Fruit fly (Drosophila melanogaster) whole organism, prepupa: ENCODE measurements around the gene CG1231.

Experiments
- Blimp-1 ChIP-seq: fragments of 200-800 bp; sonication (Bioruptor generic); optimal IDR thresholded peaks from 3 replicates; lab custom pipeline; 2017; ENCODE audit warnings: missing biosample characterization, missing genetic modification characterization, mild to moderate bottlenecking, moderate library complexity, missing genetic modification reagents
- CG10669 ChIP-seq: fragments of 200-800 bp; sonication (Bioruptor generic); optimal IDR thresholded peaks from 3 replicates; lab custom pipeline; 2018; ENCODE audit warnings: missing biosample characterization, mild to moderate bottlenecking, missing genetic modification characterization, moderate library complexity
- CG11294 ChIP-seq: fragments of 200-800 bp; sonication (Bioruptor generic); IDR thresholded peaks from 2 replicates; pipeline ENCODE4 v1.3.6; 2022; ENCODE audit warnings: missing biosample characterization, missing genetic modification characterization
- CG11762 ChIP-seq: fragments of 200-800 bp; sonication (Bioruptor generic); optimal IDR thresholded peaks from 3 replicates; lab custom pipeline; 2016; ENCODE audit warnings: missing biosample characterization, missing genetic modification characterization; ENCODE audit not compliant: insufficient read depth
- CG11902 ChIP-seq: fragments of 200-800 bp; sonication (Bioruptor generic); optimal IDR thresholded peaks from 3 replicates; lab custom pipeline; 2016; ENCODE audit warnings: missing biosample characterization, missing genetic modification characterization
- CG15336 ChIP-seq: fragments of 200-800 bp; sonication (Bioruptor generic); IDR thresholded peaks from 2 replicates; pipeline ENCODE4 v1.3.6; 2022; ENCODE audit warnings: missing biosample characterization, missing genetic modification characterization
- CG16779 ChIP-seq: fragments of 200-800 bp; sonication (Bioruptor generic); optimal IDR thresholded peaks from 3 replicates; lab custom pipeline; 2017; ENCODE audit warnings: missing biosample characterization, mild to moderate bottlenecking, missing genetic modification characterization
- CG3032 ChIP-seq: fragments of 200-800 bp; optimal IDR thresholded peaks from 2 replicates; lab custom pipeline; 2019; ENCODE audit warnings: missing biosample characterization, mild to moderate bottlenecking, missing genetic modification characterization, moderate library complexity
- CG31627 ChIP-seq: fragments of 200-800 bp; sonication (Bioruptor generic); optimal IDR thresholded peaks from 3 replicates; lab custom pipeline; 2016; ENCODE audit warnings: missing biosample characterization, missing genetic modification characterization
- CG32006 ChIP-seq: fragments of 200-800 bp; sonication (Bioruptor generic); optimal IDR thresholded peaks from 3 replicates; lab custom pipeline; 2017; ENCODE audit warnings: missing biosample characterization, mild to moderate bottlenecking, missing genetic modification characterization
- CG34406 ChIP-seq: fragments of 200-800 bp; sonication (Bioruptor generic); optimal IDR thresholded peaks from 3 replicates; lab custom pipeline; 2016; ENCODE audit warnings: missing biosample characterization, missing genetic modification characterization
- CG4318 ChIP-seq: fragments of 200-800 bp; sonication (Bioruptor generic); optimal IDR thresholded peaks from 3 replicates; lab custom pipeline; 2017; ENCODE audit warnings: missing biosample characterization, mild to moderate bottlenecking, missing genetic modification characterization
- CG6163 ChIP-seq: fragments of 200-800 bp; sonication (Bioruptor generic); IDR thresholded peaks from 3 replicates; pipeline ENCODE4 v1.3.6; 2022; ENCODE audit warnings: missing biosample characterization, missing genetic modification characterization
- CG6276 ChIP-seq: fragments of 200-800 bp; sonication (Bioruptor generic); optimal IDR thresholded peaks from 2 replicates; lab custom pipeline; 2017; ENCODE audit warnings: missing biosample characterization, mild to moderate bottlenecking, missing genetic modification characterization
- CG7368 ChIP-seq: fragments of 200-800 bp; sonication (Bioruptor generic); optimal IDR thresholded peaks from 3 replicates; lab custom pipeline; 2016; ENCODE audit warnings: missing biosample characterization, missing genetic modification characterization
- CG8632 ChIP-seq: fragments of 200-800 bp; sonication (Bioruptor generic); optimal IDR thresholded peaks from 3 replicates; lab custom pipeline; 2016; ENCODE audit warnings: missing biosample characterization, missing genetic modification characterization
- CG9139 ChIP-seq: fragments of 200-800 bp; sonication (Bioruptor generic); optimal IDR thresholded peaks from 3 replicates; lab custom pipeline; 2017; ENCODE audit warnings: missing biosample characterization, mild to moderate bottlenecking, missing genetic modification characterization
- Eip75B ChIP-seq: fragments of 200-800 bp; sonication (Bioruptor generic); optimal IDR thresholded peaks from 3 replicates; lab custom pipeline; 2016; ENCODE audit warnings: missing biosample characterization, missing genetic modification characterization
- Eip78C ChIP-seq: fragments of 200-800 bp; sonication (Bioruptor generic); peaks from one replicate; lab custom pipeline; 2016; ENCODE audit warnings: missing biosample characterization, missing genetic modification characterization
- Eip93F ChIP-seq: fragments of 200-800 bp; sonication (Bioruptor generic); optimal IDR thresholded peaks from 2 replicates; lab custom pipeline; 2016; ENCODE audit warnings: missing biosample characterization, mild to moderate bottlenecking, missing genetic modification characterization
- Ets21C ChIP-seq: fragments of 200-800 bp; sonication (Bioruptor generic); optimal IDR thresholded peaks from 3 replicates; lab custom pipeline; 2016; ENCODE audit warnings: missing biosample characterization, missing genetic modification characterization
- Ets96B ChIP-seq: fragments of 200-800 bp; optimal IDR thresholded peaks from 2 replicates; lab custom pipeline; 2019; ENCODE audit warnings: missing biosample characterization, mild to moderate bottlenecking, missing genetic modification characterization, moderate library complexity
- Gug ChIP-seq: fragments of 200-800 bp; sonication (Bioruptor generic); IDR thresholded peaks from 2 replicates; pipeline ENCODE4 v1.3.6; 2022; ENCODE audit warnings: missing biosample characterization, missing genetic modification characterization
- Hr38 ChIP-seq: sonication (Bioruptor generic); optimal IDR thresholded peaks from 2 replicates; lab custom pipeline; 2016; ENCODE audit warnings: missing biosample characterization, missing genetic modification characterization
- Hr4 ChIP-seq: fragments of 200-800 bp; sonication (Bioruptor generic); optimal IDR thresholded peaks from 3 replicates; lab custom pipeline; 2016; ENCODE audit warnings: missing biosample characterization, missing genetic modification characterization
- Met ChIP-seq: fragments of 200-800 bp; sonication (Bioruptor generic); optimal IDR thresholded peaks from 3 replicates; lab custom pipeline; 2016; ENCODE audit warnings: missing biosample characterization, missing genetic modification characterization
- OdsH ChIP-seq: fragments of 200-800 bp; sonication (Bioruptor generic); optimal IDR thresholded peaks from 3 replicates; lab custom pipeline; 2016; ENCODE audit warnings: missing biosample characterization, missing genetic modification characterization
- Sox102F ChIP-seq: fragments of 200-800 bp; sonication (Bioruptor generic); optimal IDR thresholded peaks from 2 replicates; lab custom pipeline; 2016; ENCODE audit warnings: missing biosample characterization, mild to moderate bottlenecking, missing genetic modification characterization
- Sox14 ChIP-seq: fragments of 200-800 bp; sonication (Bioruptor generic); optimal IDR thresholded peaks from 3 replicates; lab custom pipeline; 2016; ENCODE audit warnings: missing biosample characterization, missing genetic modification characterization
- Sox15 ChIP-seq: fragments of 200-800 bp; sonication (Bioruptor generic); optimal IDR thresholded peaks from 3 replicates; lab custom pipeline; 2016; ENCODE audit warnings: missing biosample characterization, missing genetic modification characterization
- achi ChIP-seq: fragments of 200-800 bp; sonication (Bioruptor generic); optimal IDR thresholded peaks from 3 replicates; lab custom pipeline; 2016; ENCODE audit warnings: missing biosample characterization, missing genetic modification characterization
- acj6 ChIP-seq: fragments of 200-800 bp; sonication (Bioruptor generic); optimal IDR thresholded peaks from 3 replicates; lab custom pipeline; 2016; ENCODE audit warnings: missing biosample characterization, missing genetic modification characterization
- cyc ChIP-seq: fragments of 200-800 bp; sonication (Bioruptor generic); optimal IDR thresholded peaks from 3 replicates; lab custom pipeline; 2016; ENCODE audit warnings: missing biosample characterization, missing genetic modification characterization
- dac ChIP-seq: fragments of 200-800 bp; sonication (Bioruptor generic); optimal IDR thresholded peaks from 2 replicates; lab custom pipeline; 2017; ENCODE audit warnings: missing biosample characterization, mild to moderate bottlenecking, missing genetic modification characterization
- dsx ChIP-seq: fragments of 200-800 bp; optimal IDR thresholded peaks from 3 replicates; lab custom pipeline; 2019; ENCODE audit warnings: missing biosample characterization, mild to moderate bottlenecking, missing genetic modification characterization, moderate library complexity; ENCODE audit not compliant: poor library complexity, severe bottlenecking
- eg ChIP-seq: fragments of 200-800 bp; sonication (Bioruptor generic); IDR thresholded peaks from 3 replicates; pipeline ENCODE4 v1.3.6; 2022; ENCODE audit warnings: missing biosample characterization, missing genetic modification characterization
- esn ChIP-seq: fragments of 200-800 bp; sonication (Bioruptor generic); optimal IDR thresholded peaks from 2 replicates; lab custom pipeline; 2016; ENCODE audit warnings: missing biosample characterization, mild to moderate bottlenecking, missing genetic modification characterization, moderate library complexity
- fkh ChIP-seq: fragments of 200-800 bp; sonication (Bioruptor generic); optimal IDR thresholded peaks from 3 replicates; lab custom pipeline; 2017; ENCODE audit warnings: missing biosample characterization, mild to moderate bottlenecking, missing genetic modification characterization, moderate library complexity
- lz ChIP-seq: fragments of 200-800 bp; sonication (Bioruptor generic); optimal IDR thresholded peaks from 3 replicates; lab custom pipeline; 2016; ENCODE audit warnings: missing biosample characterization, missing genetic modification characterization
- net ChIP-seq: fragments of 200-800 bp; sonication (Bioruptor generic); optimal IDR thresholded peaks from 3 replicates; lab custom pipeline; 2016; ENCODE audit warnings: missing biosample characterization, missing genetic modification characterization
- pdm3 ChIP-seq: fragments of 200-800 bp; sonication (Bioruptor generic); optimal IDR thresholded peaks from 3 replicates; lab custom pipeline; 2016; ENCODE audit warnings: missing biosample characterization, missing genetic modification characterization
- salr ChIP-seq, 2 experiments: fragments of 200-800 bp; sonication (Bioruptor generic); optimal IDR thresholded peaks; 3 replicates each; lab custom pipeline; 2016 to 2018; ENCODE audit warnings: missing biosample characterization in 2 of 2, missing genetic modification characterization in 2 of 2, mild to moderate bottlenecking in 1 of 2
- ss ChIP-seq, 2 experiments: fragments of 200-800 bp; sonication (Bioruptor generic); optimal IDR thresholded peaks; 2 replicates in 1 of 2; 3 replicates in 1 of 2; lab custom pipeline; 2017 to 2018; ENCODE audit warnings: mild to moderate bottlenecking in 2 of 2, missing biosample characterization in 2 of 2, missing genetic modification characterization in 2 of 2, moderate library complexity in 1 of 2
- svp ChIP-seq: fragments of 200-800 bp; sonication (Bioruptor generic); peaks from one replicate; lab custom pipeline; 2016; ENCODE audit warnings: missing biosample characterization, missing genetic modification characterization
- topi ChIP-seq: fragments of 200-800 bp; sonication (Bioruptor generic); optimal IDR thresholded peaks from 3 replicates; lab custom pipeline; 2016; ENCODE audit warnings: missing biosample characterization, missing genetic modification characterization
- vri ChIP-seq: fragments of 200-800 bp; sonication (Bioruptor generic); optimal IDR thresholded peaks from 3 replicates; lab custom pipeline; 2016; ENCODE audit warnings: missing biosample characterization, mild to moderate bottlenecking, missing genetic modification characterization

Gene CG1231

dm6 chr3L:346656-347640, 9.3 kb upstream of the CG1231 start, which contains the start of gene mth (continued):
- TF ChIP-seq CG34406 (GFP tag; lab: Kevin White, UChicago) (no peak), Sox15 (peak; percentile 6), vri (GFP tag; lab: Kevin White, UChicago) (peak; percentile 29), CG4318 (no peak), Ets21C (GFP tag; lab: Kevin White, UChicago) (peak; percentile 50), OdsH (GFP tag; lab: Kevin White, UChicago) (peak; percentile 25), Ets96B (peak; percentile 13), CG10669 (no peak), CG11902 (GFP tag; lab: Kevin White, UChicago) (no peak), Eip75B (GFP tag; lab: Kevin White, UChicago) (no peak), salr (GFP tag; optimal IDR thresholded peaks at IDR 0.05; lab: Kevin White, UChicago) (no peak), pdm3 (GFP tag; lab: Kevin White, UChicago) (peak; percentile 57), CG8632 (GFP tag; lab: Kevin White, UChicago) (no peak), Met (peak; percentile 44), CG9139 (peak; percentile 29), svp (GFP tag; lab: Kevin White, UChicago) (peak; percentile 80), topi (GFP tag; lab: Kevin White, UChicago) (peak; percentile 45), lz (peak; percentile 69), CG6163 (GFP tag; lab: Robert Waterston, UW) (peak; percentile 33; the same call in 2 of the 3 replicates), CG7368 (GFP tag; lab: Kevin White, UChicago) (peak; percentile 4), Sox102F (GFP tag; lab: Kevin White, UChicago) (peak; percentile 2), CG3032 (tag; lab: Kevin White, UChicago) (peak; percentile 61), acj6 (GFP tag; lab: Kevin White, UChicago) (peak; percentile 45), Hr4 (GFP tag; lab: Kevin White, UChicago) (peak; percentile 31), Eip78C (GFP tag; lab: Kevin White, UChicago) (peak; percentile 53), CG31627 (GFP tag; lab: Kevin White, UChicago) (peak; percentile 68), dac (GFP tag; lab: Kevin White, UChicago) (no peak), dsx (peak; percentile 70), achi (GFP tag; lab: Kevin White, UChicago) (peak; percentile 43), CG11294 (GFP tag; lab: Robert Waterston, UW) (0 out of 2 replicates have a peak, but pooled peaks have one; percentile 9), CG16779 (tag; lab: Kevin White, UChicago) (peak; percentile 22), fkh (GFP tag; lab: Kevin White, UChicago) (peak; percentile 52), ss (GFP tag; optimal IDR thresholded peaks at IDR 0.05; lab: Kevin White, UChicago) (peak; percentile 18 to 41), CG11762 (GFP tag; lab: Kevin White, UChicago) (no peak), Hr38 (no peak), CG6276 (peak; percentile 60), CG32006 (GFP tag; lab: Kevin White, UChicago) (peak; percentile 39), eg (peak; percentile 16)

dm6 chr3L:347641-348405, 8.4 kb upstream of the CG1231 start:
- TF ChIP-seq Ets96B (peak; percentile 81), achi (GFP tag; lab: Kevin White, UChicago) (peak; percentile 87), Blimp-1 (peak; percentile 26), CG31627 (GFP tag; lab: Kevin White, UChicago) (peak; percentile 88), CG15336 (GFP tag; lab: Robert Waterston, UW) (peak; percentile 91), ss (GFP tag; optimal IDR thresholded peaks at IDR 0.05; lab: Kevin White, UChicago) (peak; percentile 61 to 75), fkh (GFP tag; lab: Kevin White, UChicago) (no peak), esn (GFP tag; lab: Kevin White, UChicago) (peak; percentile 85), Sox14 (GFP tag; lab: Kevin White, UChicago) (peak; percentile 91), net (GFP tag; lab: Kevin White, UChicago) (peak; percentile 90), Eip78C (GFP tag; lab: Kevin White, UChicago) (peak; percentile 96), CG6276 (peak; percentile 89), cyc (GFP tag; lab: Kevin White, UChicago) (peak; percentile 89), acj6 (GFP tag; lab: Kevin White, UChicago) (peak; percentile 89), OdsH (GFP tag; lab: Kevin White, UChicago) (peak; percentile 90), Gug (GFP tag; lab: Robert Waterston, UW) (peak; percentile 35; the same call in 1 of the 2 replicates), CG3032 (tag; lab: Kevin White, UChicago) (peak; percentile 58), Hr4 (GFP tag; lab: Kevin White, UChicago) (peak; percentile 95), Eip93F (GFP tag; lab: Kevin White, UChicago) (peak; percentile 26), dsx (peak; percentile 78)
